Worm (Caenorhabditis elegans): ENCODE results near the gene T28D6.4.

DNA sequence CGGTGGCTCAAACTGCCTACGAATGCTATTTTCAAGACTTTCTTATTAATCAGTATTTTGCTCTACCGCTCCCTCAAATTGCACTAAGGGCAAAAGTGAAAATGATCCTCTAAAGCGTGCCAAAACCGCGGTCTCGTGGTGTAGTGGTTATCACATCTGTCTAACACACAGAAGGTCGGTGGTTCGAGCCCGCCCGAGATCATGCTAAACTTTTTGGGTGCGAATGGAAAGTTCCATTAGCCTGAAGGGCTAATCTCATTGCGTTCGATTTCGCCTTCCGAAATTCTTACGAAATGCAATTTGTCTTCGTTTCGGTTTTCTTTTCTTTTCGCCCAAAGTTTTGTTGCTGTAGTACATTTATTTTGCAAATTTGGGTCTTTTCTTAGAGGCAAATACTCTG, 6.8 kb upstream of the T28D6.4 start:
- TF ChIP-seq ztf-3 (GFP tag; optimal IDR thresholded peaks at IDR 0.05): no peak
- no peak for TF ChIP-seq nfya-1 (tag; optimal IDR thresholded peaks at IDR 0.05; ENCODE audit: borderline replicate concordance, insufficient read depth)
- TF ChIP-seq pha-4 (tag; optimal IDR thresholded peaks at IDR 0.05): no peak
- TF ChIP-seq F23B12.7 (tag; optimal IDR thresholded peaks at IDR 0.05; ENCODE audit: insufficient read depth): no peak
- peak; percentile 30 for TF ChIP-seq F49E8.2 (tag; optimal IDR thresholded peaks at IDR 0.05; ENCODE audit: insufficient read depth)
